Fruit fly (Drosophila melanogaster) whole organism, embryonic: ENCODE measurements around the gene CG15213.
A peak's percentile ranks its signal among the peaks of the same experiment; 100 is the strongest.

Source experiments
- ATbp ChIP-seq: fragments of 200-800 bp; sonication (Bioruptor generic); optimal IDR thresholded peaks from 2 replicates; lab custom pipeline; 2017; ENCODE audit warnings: missing biosample characterization, mild to moderate bottlenecking, missing genetic modification characterization, missing genetic modification reagents
- CG10431 ChIP-seq: fragments of 200-800 bp; sonication (Bioruptor generic); optimal IDR thresholded peaks from 3 replicates; lab custom pipeline; 2018; ENCODE audit warnings: missing biosample characterization, mild to moderate bottlenecking, missing genetic modification characterization
- CG10959 ChIP-seq: fragments of 200-800 bp; sonication (Bioruptor generic); IDR thresholded peaks from 2 replicates; pipeline ENCODE4 v1.3.6; 2022; ENCODE audit warnings: missing biosample characterization, missing genetic modification characterization
- CG12391 ChIP-seq: fragments of 200-800 bp; sonication (Bioruptor generic); optimal IDR thresholded peaks from 3 replicates; lab custom pipeline; 2018; ENCODE audit warnings: missing biosample characterization, mild to moderate bottlenecking, missing genetic modification characterization, moderate library complexity
- CG17359 ChIP-seq: fragments of 200-800 bp; sonication (Bioruptor generic); optimal IDR thresholded peaks from 3 replicates; lab custom pipeline; 2018; ENCODE audit warnings: missing biosample characterization, mild to moderate bottlenecking, missing genetic modification characterization, moderate library complexity
- CG17568 ChIP-seq: fragments of 200-800 bp; sonication (Bioruptor generic); optimal IDR thresholded peaks from 2 replicates; lab custom pipeline; 2018; ENCODE audit warnings: missing biosample characterization, mild to moderate bottlenecking, missing genetic modification characterization, moderate library complexity
- CG17612 ChIP-seq: fragments of 200-800 bp; sonication (Bioruptor generic); IDR thresholded peaks from 2 replicates; pipeline ENCODE4 v1.3.6; 2022; ENCODE audit warnings: missing biosample characterization, missing genetic modification characterization
- CG18262 ChIP-seq: fragments of 200-800 bp; optimal IDR thresholded peaks from 3 replicates; lab custom pipeline; 2019; ENCODE audit warnings: missing biosample characterization, mild to moderate bottlenecking, missing genetic modification characterization, moderate library complexity
- CG2116 ChIP-seq: fragments of 200-800 bp; sonication (Bioruptor generic); optimal IDR thresholded peaks from 3 replicates; lab custom pipeline; 2018; ENCODE audit warnings: missing biosample characterization, mild to moderate bottlenecking, missing genetic modification characterization
- CG2678 ChIP-seq: fragments of 200-800 bp; sonication (Bioruptor generic); optimal IDR thresholded peaks from 3 replicates; lab custom pipeline; 2019; ENCODE audit warnings: missing biosample characterization, mild to moderate bottlenecking, missing genetic modification characterization, moderate library complexity
- CG2712 ChIP-seq: fragments of 200-800 bp; optimal IDR thresholded peaks from 3 replicates; lab custom pipeline; 2019; ENCODE audit warnings: missing biosample characterization, mild to moderate bottlenecking, missing genetic modification characterization, moderate library complexity
- CG3407 ChIP-seq: fragments of 200-800 bp; sonication (Bioruptor generic); optimal IDR thresholded peaks from 2 replicates; lab custom pipeline; 2018; ENCODE audit warnings: missing biosample characterization, mild to moderate bottlenecking, missing genetic modification characterization
- CG4730 ChIP-seq: fragments of 200-800 bp; sonication (Bioruptor generic); IDR thresholded peaks from 2 replicates; pipeline ENCODE4 v1.3.6; 2022; ENCODE audit warnings: missing biosample characterization, missing genetic modification characterization
- CG5180 ChIP-seq: fragments of 200-800 bp; sonication (Bioruptor generic); optimal IDR thresholded peaks from 3 replicates; lab custom pipeline; 2017; ENCODE audit warnings: missing biosample characterization, missing genetic modification characterization, mild to moderate bottlenecking, moderate library complexity, missing genetic modification reagents
- CG7372 ChIP-seq: fragments of 200-800 bp; sonication (Bioruptor generic); IDR thresholded peaks from 2 replicates; pipeline ENCODE4 v1.3.6; 2022; ENCODE audit warnings: missing biosample characterization, missing genetic modification characterization
- CG7786 ChIP-seq: fragments of 200-800 bp; sonication (Bioruptor generic); optimal IDR thresholded peaks from 2 replicates; lab custom pipeline; 2016; ENCODE audit warnings: missing biosample characterization, missing genetic modification characterization
- CG8478 ChIP-seq: fragments of >200 bp; optimal IDR thresholded peaks from 2 replicates; lab custom pipeline; 2018
- D19A ChIP-seq: fragments of 200-800 bp; optimal IDR thresholded peaks from 3 replicates; lab custom pipeline; 2019; ENCODE audit warnings: missing biosample characterization, mild to moderate bottlenecking, missing genetic modification characterization, moderate library complexity
- Dek ChIP-seq: fragments of 200-800 bp; sonication (Bioruptor generic); optimal IDR thresholded peaks from 3 replicates; lab custom pipeline; 2019; ENCODE audit warnings: missing biosample characterization, mild to moderate bottlenecking, missing genetic modification characterization, moderate library complexity
- Doc2 ChIP-seq: fragments of 200-800 bp; sonication (Bioruptor generic); IDR thresholded peaks from 2 replicates; pipeline ENCODE4 v1.3.6; 2022; ENCODE audit warnings: missing biosample characterization, missing genetic modification characterization
- Dp ChIP-seq: fragments of 200-800 bp; sonication (Bioruptor generic); optimal IDR thresholded peaks from 2 replicates; lab custom pipeline; 2018; ENCODE audit warnings: missing biosample characterization, mild to moderate bottlenecking, missing genetic modification characterization, moderate library complexity
- HLH3B ChIP-seq: fragments of 200-800 bp; sonication (Bioruptor generic); IDR thresholded peaks from 2 replicates; pipeline ENCODE4 v1.3.6; 2022; ENCODE audit warnings: missing biosample characterization, missing genetic modification characterization
- HLH54F ChIP-seq: fragments of 200-800 bp; sonication (Bioruptor generic); optimal IDR thresholded peaks from 3 replicates; lab custom pipeline; 2016; ENCODE audit warnings: missing biosample characterization, missing genetic modification characterization
- Hmx ChIP-seq: fragments of 200-800 bp; sonication (Bioruptor generic); optimal IDR thresholded peaks from 2 replicates; lab custom pipeline; 2016; ENCODE audit warnings: missing biosample characterization, missing genetic modification characterization
- NK7.1 ChIP-seq: fragments of 200-800 bp; sonication (Bioruptor generic); optimal IDR thresholded peaks from 3 replicates; lab custom pipeline; 2016; ENCODE audit warnings: missing biosample characterization, missing genetic modification characterization
- Nf-YA ChIP-seq: fragments of 200-800 bp; sonication (Bioruptor generic); IDR thresholded peaks from 2 replicates; pipeline ENCODE4 v1.3.6; 2022; ENCODE audit warnings: missing biosample characterization, missing genetic modification characterization
- Rx ChIP-seq: fragments of 200-800 bp; sonication (Bioruptor generic); IDR thresholded peaks from 2 replicates; pipeline ENCODE4 v1.3.6; 2022; ENCODE audit warnings: missing biosample characterization, missing genetic modification characterization
- TFAM ChIP-seq: fragments of 200-800 bp; sonication (Bioruptor generic); optimal IDR thresholded peaks from 2 replicates; lab custom pipeline; 2017; ENCODE audit warnings: missing biosample characterization, missing genetic modification characterization, inconsistent platforms
- abd-A ChIP-seq: fragments of 200-800 bp; sonication (Bioruptor generic); optimal IDR thresholded peaks from 3 replicates; lab custom pipeline; 2019; ENCODE audit warnings: missing biosample characterization, mild to moderate bottlenecking, missing genetic modification characterization, moderate library complexity
- ap ChIP-seq: fragments of 200-800 bp; sonication (Bioruptor generic); IDR thresholded peaks from 2 replicates; pipeline ENCODE4 v1.3.6; 2022; ENCODE audit warnings: missing biosample characterization, missing genetic modification characterization
- ato ChIP-seq: fragments of 200-800 bp; sonication (Bioruptor generic); IDR thresholded peaks from 2 replicates; pipeline ENCODE4 v1.3.6; 2022; ENCODE audit warnings: missing biosample characterization, missing genetic modification characterization; ENCODE audit not compliant: partially characterized antibody
- bab2 ChIP-seq: fragments of 200-800 bp; sonication (Bioruptor generic); optimal IDR thresholded peaks from 2 replicates; lab custom pipeline; 2016; ENCODE audit warnings: missing biosample characterization, missing genetic modification characterization
- bowl ChIP-seq: fragments of 200-800 bp; sonication (Bioruptor generic); IDR thresholded peaks from 2 replicates; pipeline ENCODE4 v1.3.6; 2022; ENCODE audit warnings: missing biosample characterization, missing genetic modification characterization
- chm ChIP-seq: fragments of 200-800 bp; sonication (Bioruptor generic); IDR thresholded peaks from 2 replicates; pipeline ENCODE4 v1.3.6; 2022; ENCODE audit warnings: missing biosample characterization, missing genetic modification characterization
- crp ChIP-seq, 2 experiments: fragments of 200-800 bp; sonication (Bioruptor generic); optimal IDR thresholded peaks; 2 replicates in 1 of 2; 3 replicates in 1 of 2; lab custom pipeline; 2017; ENCODE audit warnings: missing biosample characterization in 2 of 2, missing genetic modification characterization in 2 of 2, mild to moderate bottlenecking in 1 of 2, moderate library complexity in 1 of 2
- dmrt99B ChIP-seq: fragments of 200-800 bp; sonication (Bioruptor generic); optimal IDR thresholded peaks from 2 replicates; lab custom pipeline; 2018; ENCODE audit warnings: missing biosample characterization, mild to moderate bottlenecking, missing genetic modification characterization, moderate library complexity
- hbn ChIP-seq: fragments of 200-800 bp; sonication (Bioruptor generic); IDR thresholded peaks from 2 replicates; pipeline ENCODE4 v1.3.6; 2022; ENCODE audit warnings: missing biosample characterization, missing genetic modification characterization; ENCODE audit not compliant: partially characterized antibody
- klu ChIP-seq: fragments of 200-800 bp; sonication (Bioruptor generic); IDR thresholded peaks from 2 replicates; pipeline ENCODE4 v1.3.6; 2022; ENCODE audit warnings: missing biosample characterization, missing genetic modification characterization
- onecut ChIP-seq: fragments of 200-800 bp; sonication (Bioruptor generic); IDR thresholded peaks from 2 replicates; pipeline ENCODE4 v1.3.6; 2022; ENCODE audit warnings: missing biosample characterization, missing genetic modification characterization
- pfk ChIP-seq: fragments of 200-800 bp; sonication (Bioruptor generic); optimal IDR thresholded peaks from 2 replicates; lab custom pipeline; 2018; ENCODE audit warnings: missing biosample characterization, mild to moderate bottlenecking, missing genetic modification characterization, moderate library complexity
- pho ChIP-seq: fragments of 200-800 bp; sonication (Bioruptor generic); optimal IDR thresholded peaks from 2 replicates; lab custom pipeline; 2016; ENCODE audit warnings: missing biosample characterization, missing genetic modification characterization
- salm ChIP-seq: fragments of 200-800 bp; sonication (Bioruptor generic); optimal IDR thresholded peaks from 2 replicates; lab custom pipeline; 2018; ENCODE audit warnings: missing biosample characterization, mild to moderate bottlenecking, missing genetic modification characterization
- sna ChIP-seq: fragments of 200-800 bp; sonication (Bioruptor generic); IDR thresholded peaks from 2 replicates; pipeline ENCODE4 v1.3.6; 2022; ENCODE audit warnings: missing biosample characterization, missing genetic modification characterization; ENCODE audit not compliant: partially characterized antibody
- tap ChIP-seq: fragments of 200-800 bp; optimal IDR thresholded peaks from 3 replicates; lab custom pipeline; 2019; ENCODE audit warnings: missing biosample characterization, mild to moderate bottlenecking, missing genetic modification characterization, moderate library complexity
- tin ChIP-seq: fragments of 200-800 bp; sonication (Bioruptor generic); optimal IDR thresholded peaks from 3 replicates; lab custom pipeline; 2016; ENCODE audit warnings: missing biosample characterization, missing genetic modification characterization
- tll ChIP-seq, 2 experiments: fragments of 200-800 bp in 1 of 2; fragments of >200 bp in 1 of 2; sonication (Bioruptor generic) in 1 of 2; optimal IDR thresholded peaks; 2 replicates each; lab custom pipeline; 2017 to 2019; ENCODE audit warnings: missing biosample characterization in 2 of 2, missing genetic modification characterization in 2 of 2, mild to moderate bottlenecking in 1 of 2, moderate library complexity in 1 of 2
- trem ChIP-seq: fragments of 200-800 bp; optimal IDR thresholded peaks from 3 replicates; lab custom pipeline; 2019; ENCODE audit warnings: missing biosample characterization, mild to moderate bottlenecking, missing genetic modification characterization, moderate library complexity
- tx ChIP-seq: fragments of 200-800 bp; sonication (Bioruptor generic); optimal IDR thresholded peaks from 2 replicates; lab custom pipeline; 2016; ENCODE audit warnings: missing biosample characterization, missing genetic modification characterization
- zen2 ChIP-seq: fragments of 200-800 bp; sonication (Bioruptor generic); IDR thresholded peaks from 3 replicates; pipeline ENCODE4 v1.3.6; 2022; ENCODE audit warnings: missing biosample characterization, missing genetic modification characterization; ENCODE audit not compliant: partially characterized antibody
- zfh1 ChIP-seq: fragments of 200-800 bp; sonication (Bioruptor generic); IDR thresholded peaks from 3 replicates; pipeline ENCODE4 v1.3.6; 2022; ENCODE audit warnings: missing biosample characterization, missing genetic modification characterization

Gene CG15213

dm6 chr3L:5133704-5134430 is 847 bp upstream of the CG15213 start, which contains the start of gene Yod1 (continued):
- TF ChIP-seq CG5180 (GFP tag; lab: Kevin White, UChicago) (no peak), pfk (GFP tag; lab: Kevin White, UChicago) (no peak), CG2712 (tag; lab: Kevin White, UChicago) (peak; percentile 46), salm (no peak), D19A (tag; lab: Kevin White, UChicago) (no peak), hbn (GFP tag; lab: Robert Waterston, UW) (peak; percentile 68), abd-A (tag; lab: Kevin White, UChicago) (peak; percentile 35), Dek (tag; lab: Kevin White, UChicago) (peak; percentile 2), tin (no peak), CG2116 (GFP tag; lab: Kevin White, UChicago) (peak; percentile 93), HLH54F (no peak), Nf-YA (GFP tag; lab: Robert Waterston, UW) (no peak), Rx (GFP tag; lab: Robert Waterston, UW) (no peak), CG4730 (GFP tag; lab: Robert Waterston, UW) (no peak), ATbp (GFP tag; lab: Kevin White, UChicago) (no peak), bab2 (GFP tag; lab: Kevin White, UChicago) (no peak), CG7372 (GFP tag; lab: Robert Waterston, UW) (no peak), sna (GFP tag; lab: Robert Waterston, UW) (peak; percentile 77), onecut (GFP tag; lab: Robert Waterston, UW) (0 out of 2 replicates have a peak, but pooled peaks have one; percentile 23), CG7786 (GFP tag; lab: Kevin White, UChicago) (no peak), crp (GFP tag; optimal IDR thresholded peaks at IDR 0.05; lab: Kevin White, UChicago) (peak in 1 of 2 experiments; percentile 11), dmrt99B (tag; lab: Kevin White, UChicago) (no peak), ato (peak; percentile 76), CG17359 (no peak), Dp (GFP tag; lab: Kevin White, UChicago) (peak; percentile 96), Doc2 (GFP tag; lab: Robert Waterston, UW) (no peak), chm (GFP tag; lab: Robert Waterston, UW) (no peak), CG2678 (tag; lab: Kevin White, UChicago) (no peak), CG12391 (peak; percentile 18), trem (peak; percentile 98), CG10959 (GFP tag; lab: Robert Waterston, UW) (no peak), TFAM (GFP tag; lab: Kevin White, UChicago) (no peak), klu (GFP tag; lab: Robert Waterston, UW) (no peak), pho (GFP tag; lab: Kevin White, UChicago) (no peak), CG8478 (lab: Kevin White, UChicago) (no peak), Hmx (GFP tag; lab: Kevin White, UChicago) (no peak), NK7.1 (no peak), tll (GFP tag; optimal IDR thresholded peaks at IDR 0.05; lab: Kevin White, UChicago) (no peak), zfh1 (GFP tag; lab: Robert Waterston, UW) (no peak), bowl (no peak), CG3407 (no peak), tx (GFP tag; lab: Kevin White, UChicago) (no peak), tap (no peak), zen2 (GFP tag; lab: Robert Waterston, UW) (peak; percentile 45; the same call in 1 of the 3 replicates), CG17568 (no peak), CG10431 (GFP tag; lab: Kevin White, UChicago) (no peak), HLH3B (GFP tag; lab: Robert Waterston, UW) (no peak), CG17612 (GFP tag; lab: Robert Waterston, UW) (no peak), CG18262 (tag; lab: Kevin White, UChicago) (no peak), ap (GFP tag; lab: Robert Waterston, UW) (no peak)
